Worm (Caenorhabditis elegans): ENCODE results near the gene egrh-3.

- TF ChIP-seq snpc-4 (tag; optimal IDR thresholded peaks at IDR 0.05), result no peak
- TF ChIP-seq pha-4 (tag; optimal IDR thresholded peaks at IDR 0.05), result no peak
- TF ChIP-seq ces-1 (GFP tag; optimal IDR thresholded peaks at IDR 0.05), result no peak
- TF ChIP-seq unc-62 (GFP tag; optimal IDR thresholded peaks at IDR 0.05), result no peak
- TF ChIP-seq elt-3 (tag; optimal IDR thresholded peaks at IDR 0.05), result no peak
- no peak for TF ChIP-seq unc-39 (tag; optimal IDR thresholded peaks at IDR 0.05)
Observed at ce11 chrIV:2711122-2711669, 22.6 kb upstream of the egrh-3 start.

All from whole organism, mixed stage, embryonic.